Worm (Caenorhabditis elegans) whole organism, L1 larva: ENCODE data around the gene VM106R.1.
A peak's percentile ranks its signal among the peaks of the same experiment; 100 is the strongest.

Experiments used
- C04F5.9 ChIP-seq: sonication (generic microtip); optimal IDR thresholded peaks from 2 replicates; lab custom pipeline; 2016; ENCODE audit warnings: missing genetic modification characterization, missing compliant biosample characterization
- C34B4.2 ChIP-seq: sonication (generic microtip); optimal IDR thresholded peaks from 2 replicates; lab custom pipeline; 2017; ENCODE audit warnings: mild to moderate bottlenecking, missing genetic modification characterization, missing compliant biosample characterization
- aha-1 ChIP-seq: fragments of 150-350 bp; optimal IDR thresholded peaks from 2 replicates; lab custom pipeline; 2014; ENCODE audit warnings: missing biosample characterization, missing genetic modification characterization
- aly-2 ChIP-seq: fragments of 150-350 bp; optimal IDR thresholded peaks from 2 replicates; lab custom pipeline; 2014; ENCODE audit warnings: missing biosample characterization, missing genetic modification characterization
- ama-1 ChIP-seq: fragments of 150-350 bp; optimal IDR thresholded peaks from 2 replicates; lab custom pipeline; 2014
- ceh-8 ChIP-seq: fragments of 200-800 bp; sonication (Bioruptor generic); optimal IDR thresholded peaks from 2 replicates; lab custom pipeline; 2018; ENCODE audit warnings: mild to moderate bottlenecking, missing genetic modification characterization, moderate library complexity, missing compliant biosample characterization
- efl-3 ChIP-seq: fragments of 200-800 bp; sonication (Bioruptor generic); optimal IDR thresholded peaks from 2 replicates; lab custom pipeline; 2018; ENCODE audit warnings: mild to moderate bottlenecking, missing genetic modification characterization, missing compliant biosample characterization
- elt-2 ChIP-seq: sonication (generic microtip); optimal IDR thresholded peaks from 2 replicates; lab custom pipeline; 2016; ENCODE audit warnings: missing genetic modification characterization, mild to moderate bottlenecking, inconsistent platforms, missing compliant biosample characterization, missing genetic modification reagents
- elt-3 ChIP-seq, 6 experiments: fragments of 150-350 bp in 1 of 6; sonication (generic microtip); optimal IDR thresholded peaks; 2 replicates each; lab custom pipeline; 2017 to 2018; ENCODE audit warnings: missing biosample characterization in 6 of 6, missing genetic modification characterization in 6 of 6, inconsistent platforms in 1 of 6
- ets-5 ChIP-seq: fragments of 200-800 bp; sonication (Bioruptor generic); IDR thresholded peaks from 2 replicates; pipeline ENCODE4 v1.3.6; 2022; ENCODE audit warnings: missing genetic modification characterization, missing compliant biosample characterization
- fkh-10 ChIP-seq: sonication (generic microtip); optimal IDR thresholded peaks from 2 replicates; lab custom pipeline; 2017; ENCODE audit warnings: missing biosample characterization, missing genetic modification reagents, missing genetic modification characterization
- fkh-4 ChIP-seq: sonication (generic microtip); optimal IDR thresholded peaks from 2 replicates; lab custom pipeline; 2016; ENCODE audit warnings: missing compliant biosample characterization, missing genetic modification characterization, borderline replicate concordance
- fkh-8 ChIP-seq: sonication (generic microtip); optimal IDR thresholded peaks from 2 replicates; lab custom pipeline; 2016; ENCODE audit warnings: mild to moderate bottlenecking, missing genetic modification characterization, missing compliant biosample characterization
- hlh-17 ChIP-seq: fragments of 200-800 bp; sonication (Bioruptor generic); optimal IDR thresholded peaks from 2 replicates; lab custom pipeline; 2018; ENCODE audit warnings: missing genetic modification characterization, mild to moderate bottlenecking, missing compliant biosample characterization, moderate library complexity, borderline replicate concordance
- hlh-4 ChIP-seq: sonication (generic microtip); optimal IDR thresholded peaks from 2 replicates; lab custom pipeline; 2016; ENCODE audit warnings: mild to moderate bottlenecking, missing genetic modification characterization, missing compliant biosample characterization
- hpl-2 ChIP-seq: fragments of 150-350 bp; optimal IDR thresholded peaks from 2 replicates; lab custom pipeline; 2014; ENCODE audit warnings: missing biosample characterization, missing genetic modification reagents, missing genetic modification characterization
- irx-1 ChIP-seq: sonication (generic microtip); optimal IDR thresholded peaks from 2 replicates; lab custom pipeline; 2016; ENCODE audit warnings: missing genetic modification characterization, missing compliant biosample characterization
- isw-1 ChIP-seq: fragments of 200-800 bp; sonication (Bioruptor generic); IDR thresholded peaks from 2 replicates; pipeline ENCODE4 v1.3.6; 2022; ENCODE audit warnings: missing genetic modification characterization, missing compliant biosample characterization
- lin-13 ChIP-seq: fragments of 150-350 bp; optimal IDR thresholded peaks from 2 replicates; lab custom pipeline; 2014; ENCODE audit warnings: missing biosample characterization, missing genetic modification reagents, missing genetic modification characterization
- lin-15B ChIP-seq: fragments of 150-350 bp; sonication (generic microtip); optimal IDR thresholded peaks from 3 replicates; lab custom pipeline; 2014; ENCODE audit warnings: missing biosample characterization, missing genetic modification characterization
- lin-35 ChIP-seq, 2 experiments: fragments of 150-350 bp; optimal IDR thresholded peaks; 2 replicates each; lab custom pipeline; 2014; ENCODE audit warnings: missing biosample characterization in 2 of 2, missing genetic modification characterization in 2 of 2, missing genetic modification reagents in 2 of 2
- lin-39 ChIP-seq: fragments of 150-350 bp; optimal IDR thresholded peaks from 2 replicates; lab custom pipeline; 2014; ENCODE audit warnings: missing biosample characterization, missing genetic modification reagents, missing genetic modification characterization
- lsy-2 ChIP-seq, 2 experiments: fragments of 150-350 bp; optimal IDR thresholded peaks; 2 replicates each; lab custom pipeline; 2014; ENCODE audit warnings: missing biosample characterization in 2 of 2, missing genetic modification characterization in 2 of 2
- mab-9 ChIP-seq: fragments of 200-800 bp; sonication (Bioruptor generic); IDR thresholded peaks from 2 replicates; pipeline ENCODE4 v1.3.6; 2022; ENCODE audit warnings: missing genetic modification reagents, missing genetic modification characterization, missing compliant biosample characterization
- mef-2 ChIP-seq: fragments of 150-350 bp; optimal IDR thresholded peaks from 2 replicates; lab custom pipeline; 2014; ENCODE audit warnings: missing biosample characterization, missing genetic modification characterization
- nhr-20 ChIP-seq: sonication (generic microtip); optimal IDR thresholded peaks from 2 replicates; lab custom pipeline; 2016; ENCODE audit warnings: mild to moderate bottlenecking, missing genetic modification characterization, missing compliant biosample characterization
- nhr-47 ChIP-seq: sonication (generic microtip); optimal IDR thresholded peaks from 2 replicates; lab custom pipeline; 2016; ENCODE audit warnings: mild to moderate bottlenecking, missing genetic modification characterization, moderate library complexity, missing compliant biosample characterization
- nhr-71 ChIP-seq: sonication (generic microtip); optimal IDR thresholded peaks from 2 replicates; lab custom pipeline; 2016; ENCODE audit warnings: mild to moderate bottlenecking, missing genetic modification characterization, moderate library complexity, missing compliant biosample characterization
- nhr-84 ChIP-seq: sonication (generic microtip); optimal IDR thresholded peaks from 2 replicates; lab custom pipeline; 2017; ENCODE audit warnings: missing biosample characterization, missing genetic modification characterization
- nhr-85 ChIP-seq: sonication (generic microtip); peaks from one replicate; lab custom pipeline; 2016; ENCODE audit warnings: missing genetic modification characterization, inconsistent platforms, missing compliant biosample characterization
- skn-1 ChIP-seq: fragments of 150-350 bp; optimal IDR thresholded peaks from 2 replicates; lab custom pipeline; 2014; ENCODE audit warnings: missing biosample characterization, missing genetic modification characterization
- snu-23 ChIP-seq: sonication (generic microtip); optimal IDR thresholded peaks from 2 replicates; lab custom pipeline; 2016; ENCODE audit warnings: missing genetic modification characterization, missing compliant biosample characterization
- sptf-1 ChIP-seq: fragments of 150-350 bp; optimal IDR thresholded peaks from 2 replicates; lab custom pipeline; 2014; ENCODE audit warnings: missing biosample characterization, missing genetic modification characterization
- unc-30 ChIP-seq: sonication (generic microtip); optimal IDR thresholded peaks from 2 replicates; lab custom pipeline; 2017; ENCODE audit warnings: missing biosample characterization, missing genetic modification characterization
- unc-98 ChIP-seq: fragments of 200-800 bp; sonication (Bioruptor generic); IDR thresholded peaks from 2 replicates; pipeline ENCODE4 v1.3.6; 2022; ENCODE audit warnings: missing genetic modification characterization, missing compliant biosample characterization
- vab-15 ChIP-seq: sonication (generic microtip); optimal IDR thresholded peaks from 2 replicates; lab custom pipeline; 2017; ENCODE audit warnings: missing genotype, mild to moderate bottlenecking, missing genetic modification characterization, missing compliant biosample characterization
- xbp-1 ChIP-seq: sonication (generic microtip); optimal IDR thresholded peaks from 2 replicates; lab custom pipeline; 2016; ENCODE audit warnings: missing genetic modification characterization, missing compliant biosample characterization
- ztf-11 ChIP-seq, 2 experiments: sonication (generic microtip); optimal IDR thresholded peaks; 2 replicates each; lab custom pipeline; 2016 to 2017; ENCODE audit warnings: missing genetic modification characterization in 2 of 2, missing biosample characterization in 1 of 2, missing compliant biosample characterization in 1 of 2

The VM106R.1 gene

DNA sequence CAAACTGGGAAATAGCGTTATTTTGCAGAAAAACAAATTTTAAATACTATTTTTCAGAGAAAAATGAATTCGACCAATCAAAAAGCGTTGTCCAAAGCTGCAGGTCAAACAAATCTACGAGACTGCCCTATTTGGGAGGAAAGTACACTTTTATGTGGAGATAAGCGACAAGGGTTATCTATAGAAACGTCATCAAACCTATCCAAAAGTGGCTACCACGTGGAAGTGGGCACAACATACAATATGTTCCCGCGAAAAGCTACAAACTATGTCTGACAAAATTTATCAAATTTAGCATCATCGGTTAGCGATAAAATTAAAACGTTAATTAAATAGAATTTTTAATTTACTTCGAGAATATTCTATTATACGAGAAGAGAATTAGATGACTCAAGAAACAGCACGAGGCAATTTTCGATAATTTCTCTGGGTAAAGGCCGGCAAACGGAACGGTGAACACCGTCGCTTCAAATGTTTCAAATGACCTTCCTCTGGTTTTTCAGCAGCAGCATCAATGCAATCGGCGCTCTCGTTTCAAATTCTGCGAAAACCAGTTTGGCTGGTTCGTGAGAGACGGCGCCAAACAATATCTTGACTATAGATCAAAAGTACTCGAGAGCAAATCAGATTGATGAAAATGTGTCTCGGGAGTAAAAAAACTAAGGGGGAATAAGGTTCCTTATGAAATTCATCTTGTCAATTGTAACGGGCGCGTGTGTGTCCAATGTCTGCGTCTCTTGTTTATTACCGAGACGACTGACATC, 32.9 kb upstream of the VM106R.1 start (continued):
- no peak for TF ChIP-seq aly-2 (tag; lab: Kevin White, UChicago)
- TF ChIP-seq nhr-20 (tag; lab: Kevin White, UChicago), result peak; percentile 16
- no peak for TF ChIP-seq snu-23 (GFP tag; lab: Kevin White, UChicago)
- TF ChIP-seq lin-15B (tag; lab: Kevin White, UChicago), result no peak
- TF ChIP-seq unc-30 (tag; lab: Kevin White, UChicago), result no peak
- no peak for TF ChIP-seq C04F5.9
- no peak for TF ChIP-seq C34B4.2 (tag; lab: Kevin White, UChicago)
- peak; percentile 27 for TF ChIP-seq nhr-71 (tag; lab: Kevin White, UChicago)
- no peak for TF ChIP-seq ztf-11 (tag; optimal IDR thresholded peaks at IDR 0.05; lab: Kevin White, UChicago)
- TF ChIP-seq hlh-17 (GFP tag; lab: Kevin White, UChicago), result no peak
- TF ChIP-seq hlh-4 (tag; lab: Kevin White, UChicago), result no peak
- TF ChIP-seq skn-1 (tag; lab: Kevin White, UChicago), result peak; percentile 43
- TF ChIP-seq lin-39, result no peak
- TF ChIP-seq lin-13, result no peak
- no peak for TF ChIP-seq fkh-10
- TF ChIP-seq ets-5 (GFP tag; lab: Robert Waterston, UW), result no peak
- TF ChIP-seq elt-3 (tag; optimal IDR thresholded peaks at IDR 0.05; lab: Kevin White, UChicago), result no peak
- TF ChIP-seq unc-98, result no peak
- no peak for TF ChIP-seq isw-1 (GFP tag; lab: Robert Waterston, UW)
- TF ChIP-seq fkh-4 (tag; lab: Kevin White, UChicago), result no peak
- no peak for TF ChIP-seq nhr-84 (tag; lab: Kevin White, UChicago)
- TF ChIP-seq mef-2, result no peak
- no peak for TF ChIP-seq mab-9 (GFP tag; lab: Robert Waterston, UW)
- no peak for TF ChIP-seq vab-15 (tag; lab: Kevin White, UChicago)
- no peak for TF ChIP-seq sptf-1 (tag; lab: Kevin White, UChicago)
- no peak for TF ChIP-seq lsy-2 (tag; optimal IDR thresholded peaks at IDR 0.05; lab: Kevin White, UChicago)
- no peak for TF ChIP-seq fkh-8 (tag; lab: Kevin White, UChicago)
- peak in 1 of 2 experiments; percentile 36 for TF ChIP-seq lin-35 (GFP tag; optimal IDR thresholded peaks at IDR 0.05; lab: Kevin White, UChicago)
- TF ChIP-seq aha-1 (tag; lab: Kevin White, UChicago), result no peak
- no peak for TF ChIP-seq efl-3 (GFP tag; lab: Kevin White, UChicago)
- TF ChIP-seq irx-1 (tag; lab: Kevin White, UChicago), result no peak
- TF ChIP-seq ama-1 (lab: Kevin White, UChicago), result no peak
- TF ChIP-seq xbp-1 (tag; lab: Kevin White, UChicago), result peak; percentile 19
- TF ChIP-seq ceh-8 (GFP tag; lab: Kevin White, UChicago), result no peak

DNA sequence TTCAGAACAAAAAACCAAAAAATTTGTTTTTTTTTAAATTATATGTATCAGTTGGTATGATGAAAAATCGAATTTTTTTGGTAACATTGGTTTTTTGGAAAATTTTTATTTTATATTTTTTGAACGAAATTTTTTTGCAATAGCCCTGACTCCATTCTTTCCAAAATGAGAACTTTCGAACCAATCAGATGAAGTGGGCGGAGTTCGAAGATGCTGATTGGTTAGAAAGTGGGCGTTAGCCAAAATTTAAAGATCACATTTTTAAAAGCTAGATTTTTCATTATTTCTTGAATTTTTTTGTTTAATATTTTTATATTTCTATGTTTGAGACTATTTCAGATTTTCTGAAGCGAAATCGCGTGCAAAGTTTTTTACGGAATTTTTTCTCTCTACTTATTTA, 32.3 kb upstream of the VM106R.1 start:
- TF ChIP-seq nhr-85 (peak; percentile 22), nhr-47 (tag; lab: Kevin White, UChicago) (no peak)
- TF ChIP-seq, all 84 proteins: peak for 1

DNA sequence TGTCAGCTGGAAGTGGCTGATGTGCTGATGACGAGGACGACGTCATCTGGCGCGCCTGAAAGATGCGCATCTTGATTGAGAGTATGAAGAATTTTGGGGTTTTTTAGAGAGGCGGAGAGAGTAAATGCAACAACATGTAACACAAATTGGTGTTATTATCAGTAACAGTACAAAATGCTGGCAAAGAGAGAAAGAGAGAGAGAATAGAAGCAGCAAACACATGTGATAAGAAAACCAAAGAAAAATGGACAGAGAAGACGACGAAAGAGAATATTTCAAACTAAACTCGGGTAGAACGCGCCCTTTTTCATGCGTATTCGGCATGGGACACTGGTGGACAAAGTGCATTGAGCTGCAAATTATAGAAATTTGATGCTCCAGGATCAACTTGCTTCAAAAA, 31.9 kb upstream of the VM106R.1 start, which contains the start of gene M106.3:
M106.3 (minus strand) TSS at position 70 of the 400 bp plus-strand sequence.
- TF ChIP-seq vab-15 (tag; lab: Kevin White, UChicago) (no peak), elt-2 (tag; lab: Kevin White, UChicago) (peak; percentile 37), nhr-20 (tag; lab: Kevin White, UChicago) (peak; percentile 30), lin-13 (no peak), elt-3 (tag; optimal IDR thresholded peaks at IDR 0.05; lab: Kevin White, UChicago) (peak in 1 of 6 experiments; percentile 53), nhr-71 (tag; lab: Kevin White, UChicago) (peak; percentile 18), lin-35 (GFP tag; optimal IDR thresholded peaks at IDR 0.05; lab: Kevin White, UChicago) (peak in 1 of 2 experiments; percentile 47), hpl-2 (GFP tag; lab: Kevin White, UChicago) (no peak)
